Worm (Caenorhabditis elegans): ENCODE measurements around the gene str-15.

- TF ChIP-seq pes-1 (GFP tag; IDR thresholded peaks at IDR 0.05): no peak
- TF ChIP-seq ama-1 (optimal IDR thresholded peaks at IDR 0.05): no peak
- no peak for TF ChIP-seq flt-1 (GFP tag; IDR thresholded peaks at IDR 0.05)
- TF ChIP-seq ceh-13 (GFP tag; optimal IDR thresholded peaks at IDR 0.05): no peak
- no peak for TF ChIP-seq sea-1 (GFP tag; conservative IDR thresholded peaks at IDR 0.05)
- no peak for TF ChIP-seq ets-7 (tag; optimal IDR thresholded peaks at IDR 0.05)
- TF ChIP-seq tbx-11 (GFP tag; IDR thresholded peaks at IDR 0.05): no peak
- TF ChIP-seq hmg-4 (GFP tag; optimal IDR thresholded peaks at IDR 0.05): no peak
These were observed 24.4 kb upstream of the str-15 start, which contains the start of gene F57E7.2 for ce11 chrV:16483044-16483443.

All from whole organism, early embryonic.